Worm (Caenorhabditis elegans) whole organism, mixed stage, embryonic: ENCODE data around the gene Y51A2B.8.

ENCODE experiments used
- bed-3 ChIP-seq: fragments of 200-800 bp; sonication (Bioruptor generic); optimal IDR thresholded peaks from 3 replicates; lab custom pipeline; 2018; ENCODE audit warnings: mild to moderate bottlenecking, missing genetic modification characterization, moderate library complexity, missing compliant biosample characterization
- ceh-39 ChIP-seq: fragments of 150-350 bp; optimal IDR thresholded peaks from 2 replicates; lab custom pipeline; 2014; ENCODE audit warnings: missing biosample characterization, missing genetic modification characterization
- ceh-43 ChIP-seq: fragments of 200-800 bp; sonication (Bioruptor generic); optimal IDR thresholded peaks from 2 replicates; lab custom pipeline; 2018; ENCODE audit warnings: mild to moderate bottlenecking, missing genetic modification characterization, moderate library complexity, missing compliant biosample characterization
- ceh-83 ChIP-seq: fragments of 200-800 bp; sonication (Bioruptor generic); optimal IDR thresholded peaks from 2 replicates; lab custom pipeline; 2018; ENCODE audit warnings: mild to moderate bottlenecking, missing genetic modification characterization, missing compliant biosample characterization
- ces-1 ChIP-seq: fragments of 150-350 bp; optimal IDR thresholded peaks from 2 replicates; lab custom pipeline; 2014; ENCODE audit warnings: missing biosample characterization, missing genetic modification reagents, missing genetic modification characterization
- cnd-1 ChIP-seq: fragments of 200-800 bp; sonication (Bioruptor generic); optimal IDR thresholded peaks from 2 replicates; lab custom pipeline; 2018; ENCODE audit warnings: mild to moderate bottlenecking, missing genetic modification characterization, missing compliant biosample characterization
- drap-1 ChIP-seq: fragments of 200-800 bp; sonication (Bioruptor generic); optimal IDR thresholded peaks from 3 replicates; lab custom pipeline; 2018; ENCODE audit warnings: mild to moderate bottlenecking, missing genetic modification characterization, missing compliant biosample characterization
- elt-1 ChIP-seq: sonication (generic microtip); optimal IDR thresholded peaks from 2 replicates; lab custom pipeline; 2017; ENCODE audit warnings: missing genetic modification characterization, mild to moderate bottlenecking, missing compliant biosample characterization, antibody characterized with exemption, moderate library complexity, borderline replicate concordance; ENCODE audit not compliant: insufficient read depth
- elt-3 ChIP-seq: fragments of 150-350 bp; optimal IDR thresholded peaks from 2 replicates; lab custom pipeline; 2014; ENCODE audit warnings: missing biosample characterization, missing genetic modification characterization
- flh-1 ChIP-seq: fragments of 200-800 bp; sonication (Bioruptor generic); optimal IDR thresholded peaks from 2 replicates; lab custom pipeline; 2018; ENCODE audit warnings: mild to moderate bottlenecking, missing genetic modification characterization, moderate library complexity, missing compliant biosample characterization
- ham-2 ChIP-seq: fragments of 200-800 bp; sonication (Bioruptor generic); optimal IDR thresholded peaks from 2 replicates; lab custom pipeline; 2018; ENCODE audit warnings: mild to moderate bottlenecking, missing genetic modification characterization, missing compliant biosample characterization
- hlh-1 ChIP-seq: fragments of 150-350 bp; optimal IDR thresholded peaks from 2 replicates; lab custom pipeline; 2014; ENCODE audit warnings: missing biosample characterization, missing genetic modification reagents, missing genetic modification characterization
- lin-13 ChIP-seq: fragments of 150-350 bp; optimal IDR thresholded peaks from 2 replicates; lab custom pipeline; 2014; ENCODE audit warnings: missing biosample characterization, missing genetic modification characterization
- lin-32 ChIP-seq: fragments of 200-800 bp; sonication (Bioruptor generic); optimal IDR thresholded peaks from 2 replicates; lab custom pipeline; 2018; ENCODE audit warnings: mild to moderate bottlenecking, missing genetic modification characterization, missing compliant biosample characterization
- lsy-2 ChIP-seq: fragments of 150-350 bp; optimal IDR thresholded peaks from 2 replicates; lab custom pipeline; 2014; ENCODE audit warnings: missing biosample characterization, missing genetic modification characterization
- mab-5 ChIP-seq: fragments of 150-350 bp; optimal IDR thresholded peaks from 2 replicates; lab custom pipeline; 2014; ENCODE audit warnings: missing biosample characterization, missing genetic modification characterization
- mep-1 ChIP-seq: fragments of 150-350 bp; optimal IDR thresholded peaks from 2 replicates; lab custom pipeline; 2017; ENCODE audit warnings: missing biosample characterization, missing genetic modification reagents, missing genetic modification characterization, inconsistent platforms
- mls-2 ChIP-seq: sonication (generic microtip); optimal IDR thresholded peaks from 2 replicates; lab custom pipeline; 2016; ENCODE audit warnings: mild to moderate bottlenecking, missing genetic modification characterization, moderate library complexity, missing compliant biosample characterization
- nhr-12 ChIP-seq: fragments of 150-350 bp; optimal IDR thresholded peaks from 2 replicates; lab custom pipeline; 2014; ENCODE audit warnings: missing biosample characterization, missing genetic modification characterization
- nhr-2 ChIP-seq: fragments of 150-350 bp; optimal IDR thresholded peaks from 2 replicates; lab custom pipeline; 2014; ENCODE audit warnings: missing biosample characterization, missing genetic modification characterization
- nhr-237 ChIP-seq: fragments of 150-350 bp; optimal IDR thresholded peaks from 2 replicates; lab custom pipeline; 2014; ENCODE audit warnings: missing biosample characterization, missing genetic modification characterization
- nhr-28 ChIP-seq: fragments of 150-350 bp; optimal IDR thresholded peaks from 2 replicates; lab custom pipeline; 2014; ENCODE audit warnings: missing biosample characterization, missing genetic modification characterization
- nhr-76 ChIP-seq: sonication (generic microtip); optimal IDR thresholded peaks from 2 replicates; lab custom pipeline; 2017; ENCODE audit warnings: missing biosample characterization, missing genetic modification characterization
- pha-4 ChIP-seq: fragments of 150-350 bp; optimal IDR thresholded peaks from 2 replicates; lab custom pipeline; 2018; ENCODE audit warnings: missing biosample characterization, missing genetic modification reagents, missing genetic modification characterization
- sem-2 ChIP-seq: fragments of 200-800 bp; sonication (Bioruptor generic); optimal IDR thresholded peaks from 2 replicates; lab custom pipeline; 2018; ENCODE audit warnings: mild to moderate bottlenecking, missing genetic modification characterization, missing compliant biosample characterization
- snpc-4 ChIP-seq: fragments of 150-350 bp; optimal IDR thresholded peaks from 2 replicates; lab custom pipeline; 2014; ENCODE audit warnings: missing biosample characterization, missing genetic modification characterization
- sptf-1 ChIP-seq: sonication (generic microtip); optimal IDR thresholded peaks from 2 replicates; lab custom pipeline; 2017; ENCODE audit warnings: mild to moderate bottlenecking, missing genetic modification characterization, moderate library complexity, missing compliant biosample characterization
- tbx-8 ChIP-seq: fragments of 200-800 bp; sonication (Bioruptor generic); optimal IDR thresholded peaks from 2 replicates; lab custom pipeline; 2018; ENCODE audit warnings: mild to moderate bottlenecking, missing genetic modification characterization, moderate library complexity, missing compliant biosample characterization
- unc-120 ChIP-seq: sonication (generic microtip); optimal IDR thresholded peaks from 2 replicates; lab custom pipeline; 2017; ENCODE audit warnings: missing genetic modification characterization, missing compliant biosample characterization; ENCODE audit not compliant: poor library complexity, severe bottlenecking
- unc-39 ChIP-seq: fragments of 150-350 bp; optimal IDR thresholded peaks from 2 replicates; lab custom pipeline; 2014; ENCODE audit warnings: missing biosample characterization, missing genetic modification characterization
- unc-62 ChIP-seq: fragments of 150-350 bp; optimal IDR thresholded peaks from 2 replicates; lab custom pipeline; 2014; ENCODE audit warnings: missing biosample characterization, missing genetic modification reagents, missing genetic modification characterization
- zip-8 ChIP-seq: fragments of 150-350 bp; optimal IDR thresholded peaks from 2 replicates; lab custom pipeline; 2014; ENCODE audit warnings: missing biosample characterization, missing genetic modification characterization
- ztf-11 ChIP-seq: fragments of 150-350 bp; optimal IDR thresholded peaks from 2 replicates; lab custom pipeline; 2014; ENCODE audit warnings: missing biosample characterization, missing genetic modification characterization

Y51A2B.8 gene

ce11 chrV:18410142-18410541 lies 31.2 kb downstream of the Y51A2B.8 start, which contains the start of gene srh-207:
Gene srh-207, minus strand, starts transcription at chrV:18410242.
- TF ChIP-seq snpc-4 (no peak), hlh-1 (tag; lab: Kevin White, UChicago) (no peak), elt-3 (tag; lab: Kevin White, UChicago) (no peak), ceh-39 (no peak), lsy-2 (no peak), nhr-2 (tag; lab: Kevin White, UChicago) (no peak), bed-3 (no peak), mls-2 (no peak), zip-8 (tag; lab: Kevin White, UChicago) (no peak), ceh-43 (GFP tag; lab: Kevin White, UChicago) (no peak), flh-1 (no peak), elt-1 (tag; lab: Kevin White, UChicago) (no peak), cnd-1 (no peak), sem-2 (GFP tag; lab: Kevin White, UChicago) (no peak), mab-5 (no peak), unc-62 (GFP tag; lab: Kevin White, UChicago) (no peak)

ce11 chrV:18412351-18412750 lies 33.4 kb downstream of the Y51A2B.8 start:
- TF ChIP-seq ceh-83: no peak
- no peak for TF ChIP-seq tbx-8
- no peak for TF ChIP-seq zip-8 (tag; lab: Kevin White, UChicago)
- TF ChIP-seq lsy-2: no peak
- TF ChIP-seq lin-32 (GFP tag; lab: Kevin White, UChicago): no peak
- no peak for TF ChIP-seq ces-1
- TF ChIP-seq pha-4 (tag; lab: Kevin White, UChicago): no peak
- TF ChIP-seq nhr-12 (tag; lab: Kevin White, UChicago): no peak
- TF ChIP-seq ceh-43 (GFP tag; lab: Kevin White, UChicago): no peak
- TF ChIP-seq ztf-11 (tag; lab: Kevin White, UChicago): no peak
- no peak for TF ChIP-seq unc-120 (tag; lab: Kevin White, UChicago)
- TF ChIP-seq sptf-1: no peak
- TF ChIP-seq lin-13 (tag; lab: Kevin White, UChicago): no peak

ce11 chrV:18412887-18413286 lies 34.0 kb downstream of the Y51A2B.8 start, which contains the start of gene ZK262.2:
Gene ZK262.2, minus strand, starts transcription at chrV:18412987.
- no peak for TF ChIP-seq sem-2 (GFP tag; lab: Kevin White, UChicago)
- TF ChIP-seq lin-13 (tag; lab: Kevin White, UChicago): no peak
- TF ChIP-seq ceh-39: no peak
- no peak for TF ChIP-seq bed-3
- TF ChIP-seq ham-2 (GFP tag; lab: Kevin White, UChicago): no peak
- TF ChIP-seq nhr-76: no peak
- no peak for TF ChIP-seq elt-1 (tag; lab: Kevin White, UChicago)
- no peak for TF ChIP-seq unc-39
- TF ChIP-seq cnd-1: no peak
- TF ChIP-seq sptf-1: no peak
- no peak for TF ChIP-seq nhr-237 (tag; lab: Kevin White, UChicago)
- TF ChIP-seq ces-1: no peak
- no peak for TF ChIP-seq ceh-83
- TF ChIP-seq mls-2: no peak

ce11 chrV:18414051-18414450 lies 35.1 kb downstream of the Y51A2B.8 start, which contains the start of gene txt-8:
Gene txt-8, plus strand, starts transcription at chrV:18414351.
- TF ChIP-seq lin-32 (GFP tag; lab: Kevin White, UChicago) (no peak), bed-3 (no peak), sem-2 (GFP tag; lab: Kevin White, UChicago) (no peak), elt-1 (tag; lab: Kevin White, UChicago) (no peak), nhr-76 (no peak), lin-13 (tag; lab: Kevin White, UChicago) (no peak), ztf-11 (tag; lab: Kevin White, UChicago) (no peak), ceh-39 (no peak), flh-1 (no peak), mab-5 (no peak), mep-1 (tag; lab: Kevin White, UChicago) (no peak), pha-4 (tag; lab: Kevin White, UChicago) (no peak)

- no peak for TF ChIP-seq pha-4 (tag; lab: Kevin White, UChicago)
- TF ChIP-seq nhr-28: no peak
- no peak for TF ChIP-seq sem-2 (GFP tag; lab: Kevin White, UChicago)
- no peak for TF ChIP-seq ceh-43 (GFP tag; lab: Kevin White, UChicago)
- no peak for TF ChIP-seq drap-1 (GFP tag; lab: Kevin White, UChicago)
- TF ChIP-seq sptf-1: no peak
- TF ChIP-seq lin-13 (tag; lab: Kevin White, UChicago): no peak
- TF ChIP-seq mab-5: no peak
- TF ChIP-seq unc-62 (GFP tag; lab: Kevin White, UChicago): no peak
- TF ChIP-seq nhr-2 (tag; lab: Kevin White, UChicago): no peak
- TF ChIP-seq tbx-8: no peak
- no peak for TF ChIP-seq snpc-4
- no peak for TF ChIP-seq ces-1
- no peak for TF ChIP-seq mls-2
- TF ChIP-seq bed-3: no peak
These were observed 41.9 kb downstream of the Y51A2B.8 start, which contains the start of gene srj-26 for ce11 chrV:18420797-18421196. Gene srj-26, plus strand, starts transcription at chrV:18421097.
